Worm (Caenorhabditis elegans) whole organism, L3 larva: Measurements from ENCODE around the gene Y94H6A.12.
"Not testable (repeated sequence)": the region's sequence is repeated elsewhere in the genome, so short reads cannot be mapped to it uniquely, and the experiment has no call there.

Experiments used
- R02D3.7 ChIP-seq: fragments of 150-350 bp; optimal IDR thresholded peaks from 2 replicates; lab custom pipeline; 2014; ENCODE audit warnings: missing biosample characterization, missing genetic modification characterization
- ZK546.5 ChIP-seq: sonication (generic microtip); optimal IDR thresholded peaks from 2 replicates; lab custom pipeline; 2017; ENCODE audit warnings: missing biosample characterization, missing genetic modification characterization
- aly-2 ChIP-seq: fragments of 150-350 bp; optimal IDR thresholded peaks from 2 replicates; lab custom pipeline; 2014; ENCODE audit warnings: missing biosample characterization, missing genetic modification characterization
- ceh-9 ChIP-seq: sonication (generic microtip); optimal IDR thresholded peaks from 2 replicates; lab custom pipeline; 2018; ENCODE audit warnings: missing biosample characterization, missing genetic modification characterization
- egl-27 ChIP-seq: sonication (generic microtip); optimal IDR thresholded peaks from 4 replicates; lab custom pipeline; 2017; ENCODE audit warnings: missing biosample characterization, missing genetic modification reagents, missing genetic modification characterization
- egl-5 ChIP-seq: fragments of 150-350 bp; optimal IDR thresholded peaks from 2 replicates; lab custom pipeline; 2017; ENCODE audit warnings: missing biosample characterization, missing genetic modification reagents, missing genetic modification characterization, inconsistent platforms
- elt-3 ChIP-seq, 3 experiments: fragments of 150-350 bp in 1 of 3; sonication (generic microtip) in 2 of 3; optimal IDR thresholded peaks; 2 replicates in 2 of 3; 4 replicates in 1 of 3; lab custom pipeline; 2014 to 2017; ENCODE audit warnings: missing biosample characterization in 3 of 3, missing genetic modification characterization in 3 of 3
- eor-1 ChIP-seq, 2 experiments: fragments of 150-350 bp; optimal IDR thresholded peaks; 2 replicates each; lab custom pipeline; 2014 to 2018; ENCODE audit warnings: missing biosample characterization in 2 of 2, missing genetic modification characterization in 2 of 2
- fkh-10 ChIP-seq: sonication (generic microtip); optimal IDR thresholded peaks from 2 replicates; lab custom pipeline; 2017; ENCODE audit warnings: missing biosample characterization, missing genetic modification reagents, missing genetic modification characterization
- fos-1 ChIP-seq: fragments of 150-350 bp; optimal IDR thresholded peaks from 2 replicates; lab custom pipeline; 2014; ENCODE audit warnings: missing biosample characterization, missing genetic modification characterization
- lin-15B ChIP-seq: fragments of 150-350 bp; optimal IDR thresholded peaks from 2 replicates; lab custom pipeline; 2014; ENCODE audit warnings: missing biosample characterization, missing genetic modification characterization
- lsy-12 ChIP-seq: sonication (generic microtip); optimal IDR thresholded peaks from 2 replicates; lab custom pipeline; 2016; ENCODE audit warnings: mild to moderate bottlenecking, missing genetic modification characterization, missing compliant biosample characterization
- mdl-1 ChIP-seq: fragments of 150-350 bp; optimal IDR thresholded peaks from 2 replicates; lab custom pipeline; 2014; ENCODE audit warnings: missing biosample characterization, missing genetic modification characterization
- nfya-1 ChIP-seq: sonication (generic microtip); optimal IDR thresholded peaks from 2 replicates; lab custom pipeline; 2017; ENCODE audit warnings: missing genetic modification characterization, mild to moderate bottlenecking, missing compliant biosample characterization, antibody characterized with exemption, moderate library complexity; ENCODE audit not compliant: insufficient read depth
- nhr-23 ChIP-seq: fragments of 150-350 bp; optimal IDR thresholded peaks from 2 replicates; lab custom pipeline; 2014; ENCODE audit warnings: missing biosample characterization, missing genetic modification reagents, missing genetic modification characterization
- nhr-237 ChIP-seq: fragments of 150-350 bp; optimal IDR thresholded peaks from 2 replicates; lab custom pipeline; 2014; ENCODE audit warnings: missing biosample characterization, missing genetic modification characterization
- nhr-25 ChIP-seq: sonication (generic microtip); optimal IDR thresholded peaks from 2 replicates; lab custom pipeline; 2017; ENCODE audit warnings: missing biosample characterization, missing genetic modification characterization
- nhr-43 ChIP-seq: sonication (generic microtip); optimal IDR thresholded peaks from 2 replicates; lab custom pipeline; 2016; ENCODE audit warnings: mild to moderate bottlenecking, missing genetic modification characterization, missing compliant biosample characterization; ENCODE audit not compliant: poor library complexity, severe bottlenecking
- nhr-67 ChIP-seq: fragments of 150-350 bp; optimal IDR thresholded peaks from 2 replicates; lab custom pipeline; 2014; ENCODE audit warnings: missing biosample characterization, missing genetic modification characterization
- pha-4 ChIP-seq: fragments of 150-350 bp; optimal IDR thresholded peaks from 2 replicates; lab custom pipeline; 2014; ENCODE audit warnings: missing biosample characterization, missing genetic modification reagents, missing genetic modification characterization
- pqm-1 ChIP-seq: fragments of 150-350 bp; optimal IDR thresholded peaks from 2 replicates; lab custom pipeline; 2017; ENCODE audit warnings: missing biosample characterization, missing genetic modification characterization, inconsistent platforms
- skn-1 ChIP-seq: fragments of 150-350 bp; optimal IDR thresholded peaks from 2 replicates; lab custom pipeline; 2014; ENCODE audit warnings: missing biosample characterization, missing genetic modification characterization
- snpc-4 ChIP-seq: fragments of 150-350 bp; optimal IDR thresholded peaks from 2 replicates; lab custom pipeline; 2014; ENCODE audit warnings: missing biosample characterization, missing genetic modification characterization
- unc-39 ChIP-seq: sonication (generic microtip); optimal IDR thresholded peaks from 4 replicates; lab custom pipeline; 2017; ENCODE audit warnings: missing biosample characterization, missing genetic modification characterization
- unc-62 ChIP-seq: fragments of 150-350 bp; sonication (generic microtip); optimal IDR thresholded peaks from 4 replicates; lab custom pipeline; 2014; ENCODE audit warnings: missing biosample characterization, missing genetic modification reagents, missing genetic modification characterization
- ztf-11 ChIP-seq: fragments of 150-350 bp; optimal IDR thresholded peaks from 2 replicates; lab custom pipeline; 2014; ENCODE audit warnings: missing biosample characterization, missing genetic modification characterization
- ztf-4 ChIP-seq: fragments of 150-350 bp; optimal IDR thresholded peaks from 2 replicates; lab custom pipeline; 2014; ENCODE audit warnings: missing biosample characterization, missing genetic modification characterization

Y94H6A.12 gene

ce11 chrIV:2676281-2676680 is 36.6 kb downstream of the Y94H6A.12 start, which contains the start of gene Y94H6A.3 (continued):
- TF ChIP-seq nhr-67 (tag; lab: Kevin White, UChicago): no peak
- no peak for TF ChIP-seq egl-5
- no peak for TF ChIP-seq unc-39 (tag; lab: Kevin White, UChicago)
- TF ChIP-seq ceh-9: no peak
- TF ChIP-seq nhr-23 (tag; lab: Kevin White, UChicago): peak; percentile 89

ce11 chrIV:2674915-2675314 is 37.9 kb downstream of the Y94H6A.12 start, which contains the start of gene gpx-4:
gpx-4 (minus strand) TSS chrIV:2675015.
- not testable (repeated sequence) for TF ChIP-seq egl-27 (tag; lab: Kevin White, UChicago); nhr-237 (tag; lab: Kevin White, UChicago); unc-62 (GFP tag; lab: Kevin White, UChicago)

ce11 chrIV:2670664-2671063 is 42.2 kb downstream of the Y94H6A.12 start:
- TF ChIP-seq skn-1 (tag; lab: Kevin White, UChicago): no peak
- no peak for TF ChIP-seq elt-3 (tag; optimal IDR thresholded peaks at IDR 0.05; lab: Kevin White, UChicago)
- peak; percentile 30 for TF ChIP-seq lin-15B (tag; lab: Kevin White, UChicago)
- TF ChIP-seq ztf-11: no peak
- TF ChIP-seq R02D3.7: no peak
- no peak for TF ChIP-seq nfya-1 (tag; lab: Kevin White, UChicago)
- no peak for TF ChIP-seq nhr-67 (tag; lab: Kevin White, UChicago)
- no peak for TF ChIP-seq pqm-1
- no peak for TF ChIP-seq ztf-4 (tag; lab: Kevin White, UChicago)
- no peak for TF ChIP-seq nhr-25 (tag; lab: Kevin White, UChicago)
- TF ChIP-seq pha-4: peak; percentile 19
- TF ChIP-seq unc-39 (tag; lab: Kevin White, UChicago): no peak
- TF ChIP-seq, all 47 proteins: peak for 2

ce11 chrIV:2666586-2667100 is 46.2 kb downstream of the Y94H6A.12 start, which contains the start of gene Y69A2AR.1:
Y69A2AR.1 (plus strand) TSS chrIV:2667050.
- TF ChIP-seq lin-15B (tag; lab: Kevin White, UChicago): peak; percentile 38
- TF ChIP-seq nhr-67 (tag; lab: Kevin White, UChicago): no peak
- no peak for TF ChIP-seq skn-1 (tag; lab: Kevin White, UChicago)
- no peak for TF ChIP-seq mdl-1 (tag; lab: Kevin White, UChicago)
- peak; percentile 37 for TF ChIP-seq nfya-1 (tag; lab: Kevin White, UChicago)
- no peak for TF ChIP-seq nhr-237 (tag; lab: Kevin White, UChicago)
- TF ChIP-seq, all 47 proteins: peak for 2

- TF ChIP-seq lin-15B (tag; lab: Kevin White, UChicago) (peak; percentile 30), ZK546.5 (tag; lab: Kevin White, UChicago) (no peak), eor-1 (tag; optimal IDR thresholded peaks at IDR 0.05; lab: Kevin White, UChicago) (no peak), fos-1 (tag; lab: Kevin White, UChicago) (no peak), pha-4 (peak; percentile 12), nhr-43 (tag; lab: Kevin White, UChicago) (no peak)
These were observed 46.7 kb downstream of the Y94H6A.12 start for ce11 chrIV:2666127-2666526.

- TF ChIP-seq egl-5 (peak; percentile 33), snpc-4 (no peak), aly-2 (tag; lab: Kevin White, UChicago) (no peak)
These were observed 47.4 kb downstream of the Y94H6A.12 start for ce11 chrIV:2665388-2665978.

ce11 chrIV:2664901-2665201 is 48.0 kb downstream of the Y94H6A.12 start:
- peak; percentile 4 for TF ChIP-seq lsy-12 (tag; lab: Kevin White, UChicago)
- no peak for TF ChIP-seq fkh-10 (GFP tag; lab: Kevin White, UChicago)
